Fruit fly (Drosophila melanogaster) whole organism, prepupa: ENCODE data around the gene Grx1.
A peak's percentile ranks its signal among the peaks of the same experiment; 100 is the strongest.

Source experiments
- Blimp-1 ChIP-seq: fragments of 200-800 bp; sonication (Bioruptor generic); optimal IDR thresholded peaks from 3 replicates; lab custom pipeline; 2017; ENCODE audit warnings: missing biosample characterization, missing genetic modification characterization, mild to moderate bottlenecking, moderate library complexity, missing genetic modification reagents
- CG15336 ChIP-seq: fragments of 200-800 bp; sonication (Bioruptor generic); IDR thresholded peaks from 2 replicates; pipeline ENCODE4 v1.3.6; 2022; ENCODE audit warnings: missing biosample characterization, missing genetic modification characterization
- CG3032 ChIP-seq: fragments of 200-800 bp; optimal IDR thresholded peaks from 2 replicates; lab custom pipeline; 2019; ENCODE audit warnings: missing biosample characterization, mild to moderate bottlenecking, missing genetic modification characterization, moderate library complexity
- CG31627 ChIP-seq: fragments of 200-800 bp; sonication (Bioruptor generic); optimal IDR thresholded peaks from 3 replicates; lab custom pipeline; 2016; ENCODE audit warnings: missing biosample characterization, missing genetic modification characterization
- CG32006 ChIP-seq: fragments of 200-800 bp; sonication (Bioruptor generic); optimal IDR thresholded peaks from 3 replicates; lab custom pipeline; 2017; ENCODE audit warnings: missing biosample characterization, mild to moderate bottlenecking, missing genetic modification characterization
- CG9139 ChIP-seq: fragments of 200-800 bp; sonication (Bioruptor generic); optimal IDR thresholded peaks from 3 replicates; lab custom pipeline; 2017; ENCODE audit warnings: missing biosample characterization, mild to moderate bottlenecking, missing genetic modification characterization
- Eip78C ChIP-seq: fragments of 200-800 bp; sonication (Bioruptor generic); peaks from one replicate; lab custom pipeline; 2016; ENCODE audit warnings: missing biosample characterization, missing genetic modification characterization
- Eip93F ChIP-seq: fragments of 200-800 bp; sonication (Bioruptor generic); optimal IDR thresholded peaks from 2 replicates; lab custom pipeline; 2016; ENCODE audit warnings: missing biosample characterization, mild to moderate bottlenecking, missing genetic modification characterization
- Ets21C ChIP-seq: fragments of 200-800 bp; sonication (Bioruptor generic); optimal IDR thresholded peaks from 3 replicates; lab custom pipeline; 2016; ENCODE audit warnings: missing biosample characterization, missing genetic modification characterization
- Gug ChIP-seq: fragments of 200-800 bp; sonication (Bioruptor generic); IDR thresholded peaks from 2 replicates; pipeline ENCODE4 v1.3.6; 2022; ENCODE audit warnings: missing biosample characterization, missing genetic modification characterization
- OdsH ChIP-seq: fragments of 200-800 bp; sonication (Bioruptor generic); optimal IDR thresholded peaks from 3 replicates; lab custom pipeline; 2016; ENCODE audit warnings: missing biosample characterization, missing genetic modification characterization
- spab ChIP-seq: fragments of 200-800 bp; sonication (Bioruptor generic); optimal IDR thresholded peaks from 2 replicates; lab custom pipeline; 2017; ENCODE audit warnings: missing biosample characterization, mild to moderate bottlenecking, missing genetic modification characterization, missing genetic modification reagents
- svp ChIP-seq: fragments of 200-800 bp; sonication (Bioruptor generic); peaks from one replicate; lab custom pipeline; 2016; ENCODE audit warnings: missing biosample characterization, missing genetic modification characterization

DNA sequence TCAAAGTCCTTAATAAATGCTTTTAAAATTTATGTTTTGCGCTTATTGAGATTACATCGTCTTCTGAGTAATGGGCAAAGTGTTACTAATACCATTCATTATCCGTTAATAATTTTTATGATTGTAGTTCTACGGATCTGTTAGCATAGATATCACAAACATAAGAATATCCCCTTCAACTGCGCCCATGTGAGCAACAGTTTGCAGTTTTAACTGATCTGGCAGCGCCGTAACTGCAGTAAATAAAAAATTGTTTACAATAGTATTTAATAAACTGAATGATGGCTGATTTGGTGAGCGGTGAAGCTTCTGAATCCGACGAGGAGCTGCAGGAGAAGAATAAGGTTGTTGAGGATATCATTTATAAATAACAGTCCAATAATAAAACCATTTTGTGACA, 997 bp downstream of the Grx1 start, which contains the start of gene Blos3:
- TF ChIP-seq CG32006 (GFP tag; lab: Kevin White, UChicago) (no peak), spab (no peak), Gug (GFP tag; lab: Robert Waterston, UW) (no peak), CG31627 (GFP tag; lab: Kevin White, UChicago) (peak; percentile 77), Eip93F (GFP tag; lab: Kevin White, UChicago) (peak; percentile 16), Blimp-1 (GFP tag; lab: Kevin White, UChicago) (no peak), CG15336 (GFP tag; lab: Robert Waterston, UW) (peak; percentile 42; the same call in 1 of the 2 replicates), svp (GFP tag; lab: Kevin White, UChicago) (no peak), CG3032 (tag; lab: Kevin White, UChicago) (peak; percentile 40), OdsH (no peak), CG9139 (GFP tag; lab: Kevin White, UChicago) (no peak), Eip78C (GFP tag; lab: Kevin White, UChicago) (peak; percentile 91), Ets21C (no peak)
